Worm (Caenorhabditis elegans) whole organism, L1 larva: Measurements from ENCODE around the gene F42C5.5.
A peak's percentile ranks its signal among the peaks of the same experiment; 100 is the strongest.

Experiments used
- F16B12.6 ChIP-seq: fragments of 150-350 bp; optimal IDR thresholded peaks from 2 replicates; lab custom pipeline; 2014; ENCODE audit warnings: missing biosample characterization, missing genetic modification characterization
- aha-1 ChIP-seq: fragments of 150-350 bp; optimal IDR thresholded peaks from 2 replicates; lab custom pipeline; 2014; ENCODE audit warnings: missing biosample characterization, missing genetic modification characterization
- alr-1 ChIP-seq: fragments of 200-800 bp; sonication (Bioruptor generic); optimal IDR thresholded peaks from 2 replicates; lab custom pipeline; 2018; ENCODE audit warnings: borderline replicate concordance, mild to moderate bottlenecking, missing genetic modification characterization, missing compliant biosample characterization
- ama-1 ChIP-seq: fragments of 150-350 bp; optimal IDR thresholded peaks from 2 replicates; lab custom pipeline; 2014
- blmp-1 ChIP-seq: fragments of 150-350 bp; optimal IDR thresholded peaks from 2 replicates; lab custom pipeline; 2014; ENCODE audit warnings: missing biosample characterization, missing genetic modification characterization
- ceh-63 ChIP-seq: fragments of 200-800 bp; sonication (Bioruptor generic); optimal IDR thresholded peaks from 2 replicates; lab custom pipeline; 2018; ENCODE audit warnings: mild to moderate bottlenecking, missing genetic modification characterization, missing compliant biosample characterization
- ceh-8 ChIP-seq: fragments of 200-800 bp; sonication (Bioruptor generic); optimal IDR thresholded peaks from 2 replicates; lab custom pipeline; 2018; ENCODE audit warnings: mild to moderate bottlenecking, missing genetic modification characterization, moderate library complexity, missing compliant biosample characterization
- ceh-88 ChIP-seq: fragments of 200-800 bp; sonication (Bioruptor generic); IDR thresholded peaks from 2 replicates; pipeline ENCODE4 v1.3.6; 2022; ENCODE audit warnings: missing genetic modification characterization, missing compliant biosample characterization
- dsc-1 ChIP-seq: sonication (generic microtip); optimal IDR thresholded peaks from 2 replicates; lab custom pipeline; 2016; ENCODE audit warnings: mild to moderate bottlenecking, missing genetic modification characterization, missing compliant biosample characterization
- efl-1 ChIP-seq, 4 experiments: fragments of 150-350 bp; optimal IDR thresholded peaks in 3 of 4; peaks in 1 of 4; 1 replicate in 1 of 4; 2 replicates in 3 of 4; lab custom pipeline; 2014; ENCODE audit warnings: missing biosample characterization in 2 of 4, missing genetic modification characterization in 2 of 4, missing genetic modification reagents in 2 of 4
- efl-3 ChIP-seq: fragments of 200-800 bp; sonication (Bioruptor generic); optimal IDR thresholded peaks from 2 replicates; lab custom pipeline; 2018; ENCODE audit warnings: mild to moderate bottlenecking, missing genetic modification characterization, missing compliant biosample characterization
- egl-13 ChIP-seq: sonication (generic microtip); optimal IDR thresholded peaks from 2 replicates; lab custom pipeline; 2016; ENCODE audit warnings: missing genotype, missing genetic modification reagents, missing genetic modification characterization, missing compliant biosample characterization
- elt-2 ChIP-seq: sonication (generic microtip); optimal IDR thresholded peaks from 2 replicates; lab custom pipeline; 2016; ENCODE audit warnings: missing genetic modification characterization, mild to moderate bottlenecking, inconsistent platforms, missing compliant biosample characterization, missing genetic modification reagents
- ets-5 ChIP-seq: fragments of 200-800 bp; sonication (Bioruptor generic); IDR thresholded peaks from 2 replicates; pipeline ENCODE4 v1.3.6; 2022; ENCODE audit warnings: missing genetic modification characterization, missing compliant biosample characterization
- fkh-10 ChIP-seq: sonication (generic microtip); optimal IDR thresholded peaks from 2 replicates; lab custom pipeline; 2017; ENCODE audit warnings: missing biosample characterization, missing genetic modification reagents, missing genetic modification characterization
- fkh-4 ChIP-seq: sonication (generic microtip); optimal IDR thresholded peaks from 2 replicates; lab custom pipeline; 2016; ENCODE audit warnings: missing compliant biosample characterization, missing genetic modification characterization, borderline replicate concordance
- fkh-8 ChIP-seq: sonication (generic microtip); optimal IDR thresholded peaks from 2 replicates; lab custom pipeline; 2016; ENCODE audit warnings: mild to moderate bottlenecking, missing genetic modification characterization, missing compliant biosample characterization
- fos-1 ChIP-seq: fragments of 150-350 bp; optimal IDR thresholded peaks from 2 replicates; lab custom pipeline; 2014; ENCODE audit warnings: missing biosample characterization, missing genetic modification characterization
- grh-1 ChIP-seq: fragments of 200-800 bp; sonication (Bioruptor generic); IDR thresholded peaks from 2 replicates; pipeline ENCODE4 v1.3.6; 2022; ENCODE audit warnings: missing genetic modification reagents, missing genetic modification characterization, missing compliant biosample characterization
- irx-1 ChIP-seq: sonication (generic microtip); optimal IDR thresholded peaks from 2 replicates; lab custom pipeline; 2016; ENCODE audit warnings: missing genetic modification characterization, missing compliant biosample characterization
- jun-1 ChIP-seq: fragments of 150-350 bp; optimal IDR thresholded peaks from 2 replicates; lab custom pipeline; 2014; ENCODE audit warnings: missing biosample characterization, missing genetic modification reagents, missing genetic modification characterization
- lin-14 ChIP-seq: fragments of 200-800 bp; sonication (Bioruptor generic); optimal IDR thresholded peaks from 2 replicates; lab custom pipeline; 2018; ENCODE audit warnings: mild to moderate bottlenecking, missing genetic modification characterization, moderate library complexity, missing compliant biosample characterization
- lin-15B ChIP-seq: fragments of 150-350 bp; sonication (generic microtip); optimal IDR thresholded peaks from 3 replicates; lab custom pipeline; 2014; ENCODE audit warnings: missing biosample characterization, missing genetic modification characterization
- lin-39 ChIP-seq: fragments of 150-350 bp; optimal IDR thresholded peaks from 2 replicates; lab custom pipeline; 2014; ENCODE audit warnings: missing biosample characterization, missing genetic modification reagents, missing genetic modification characterization
- lsy-2 ChIP-seq, 2 experiments: fragments of 150-350 bp; optimal IDR thresholded peaks; 2 replicates each; lab custom pipeline; 2014; ENCODE audit warnings: missing biosample characterization in 2 of 2, missing genetic modification characterization in 2 of 2
- mab-9 ChIP-seq: fragments of 200-800 bp; sonication (Bioruptor generic); IDR thresholded peaks from 2 replicates; pipeline ENCODE4 v1.3.6; 2022; ENCODE audit warnings: missing genetic modification reagents, missing genetic modification characterization, missing compliant biosample characterization
- mef-2 ChIP-seq: fragments of 150-350 bp; optimal IDR thresholded peaks from 2 replicates; lab custom pipeline; 2014; ENCODE audit warnings: missing biosample characterization, missing genetic modification characterization
- mep-1 ChIP-seq: fragments of 150-350 bp; optimal IDR thresholded peaks from 2 replicates; lab custom pipeline; 2014; ENCODE audit warnings: missing biosample characterization, missing genetic modification characterization
- nhr-11 ChIP-seq: fragments of 150-350 bp; optimal IDR thresholded peaks from 2 replicates; lab custom pipeline; 2014; ENCODE audit warnings: missing biosample characterization, missing genetic modification characterization
- nhr-12 ChIP-seq: sonication (generic microtip); optimal IDR thresholded peaks from 2 replicates; lab custom pipeline; 2017; ENCODE audit warnings: missing biosample characterization, missing genetic modification characterization
- nhr-19 ChIP-seq: fragments of 200-800 bp; sonication (Bioruptor generic); conservative IDR thresholded peaks from 2 replicates; pipeline ENCODE4 v1.3.6; 2022; ENCODE audit warnings: missing genetic modification characterization, missing compliant biosample characterization
- nhr-237 ChIP-seq: fragments of 150-350 bp; optimal IDR thresholded peaks from 2 replicates; lab custom pipeline; 2014; ENCODE audit warnings: missing biosample characterization, missing genetic modification characterization
- nhr-28 ChIP-seq: fragments of 150-350 bp; optimal IDR thresholded peaks from 2 replicates; lab custom pipeline; 2014; ENCODE audit warnings: missing biosample characterization, missing genetic modification characterization
- nhr-47 ChIP-seq: sonication (generic microtip); optimal IDR thresholded peaks from 2 replicates; lab custom pipeline; 2016; ENCODE audit warnings: mild to moderate bottlenecking, missing genetic modification characterization, moderate library complexity, missing compliant biosample characterization
- nhr-76 ChIP-seq: sonication (generic microtip); optimal IDR thresholded peaks from 2 replicates; lab custom pipeline; 2017; ENCODE audit warnings: missing biosample characterization, missing genetic modification characterization
- nhr-77 ChIP-seq: fragments of 150-350 bp; optimal IDR thresholded peaks from 2 replicates; lab custom pipeline; 2014; ENCODE audit warnings: missing biosample characterization, missing genetic modification characterization
- rnt-1 ChIP-seq: sonication (generic microtip); optimal IDR thresholded peaks from 2 replicates; lab custom pipeline; 2016; ENCODE audit warnings: mild to moderate bottlenecking, missing genetic modification characterization, moderate library complexity, missing compliant biosample characterization
- snu-23 ChIP-seq: sonication (generic microtip); optimal IDR thresholded peaks from 2 replicates; lab custom pipeline; 2016; ENCODE audit warnings: missing genetic modification characterization, missing compliant biosample characterization
- sox-4 ChIP-seq: sonication (generic microtip); optimal IDR thresholded peaks from 2 replicates; lab custom pipeline; 2016; ENCODE audit warnings: missing genetic modification characterization, missing compliant biosample characterization
- swsn-7 ChIP-seq: sonication (generic microtip); optimal IDR thresholded peaks from 2 replicates; lab custom pipeline; 2016; ENCODE audit warnings: missing genetic modification characterization, missing compliant biosample characterization
- tbx-2 ChIP-seq: sonication (generic microtip); optimal IDR thresholded peaks from 2 replicates; lab custom pipeline; 2016; ENCODE audit warnings: missing genetic modification characterization, missing compliant biosample characterization
- zag-1 ChIP-seq: fragments of 150-350 bp; optimal IDR thresholded peaks from 2 replicates; lab custom pipeline; 2014; ENCODE audit warnings: missing biosample characterization, missing genetic modification characterization
- ztf-11 ChIP-seq, 2 experiments: sonication (generic microtip); optimal IDR thresholded peaks; 2 replicates each; lab custom pipeline; 2016 to 2017; ENCODE audit warnings: missing genetic modification characterization in 2 of 2, missing biosample characterization in 1 of 2, missing compliant biosample characterization in 1 of 2
- ztf-4 ChIP-seq: fragments of 150-350 bp; optimal IDR thresholded peaks from 2 replicates; lab custom pipeline; 2014; ENCODE audit warnings: missing biosample characterization, missing genetic modification characterization

Gene F42C5.5

DNA sequence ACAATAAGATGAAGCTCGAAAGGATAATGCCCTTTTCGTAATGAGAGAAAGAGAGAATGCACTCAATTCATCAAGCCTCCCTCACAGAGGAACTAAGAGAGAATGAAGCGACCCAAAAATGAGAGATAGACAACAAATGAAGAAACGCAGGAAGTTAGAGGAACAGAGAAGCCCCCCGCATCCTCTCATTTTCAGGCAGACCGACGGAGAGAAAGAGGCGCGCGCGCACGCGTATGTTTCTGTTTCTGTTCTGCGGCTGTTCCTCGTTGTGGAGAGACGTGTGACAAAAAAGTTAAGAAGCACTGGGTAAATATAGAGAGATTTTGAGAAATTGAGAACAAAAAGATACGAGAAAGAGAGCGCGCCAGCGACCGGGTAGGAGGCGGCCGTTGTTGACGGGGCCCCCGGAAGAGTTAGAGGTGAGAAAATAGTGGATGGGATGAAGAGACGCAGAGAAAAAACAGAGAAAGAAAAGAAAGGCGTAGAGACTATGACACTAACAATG is 26.0 kb upstream of the F42C5.5 start (continued):
- TF ChIP-seq efl-3 (GFP tag; lab: Kevin White, UChicago) (no peak), mef-2 (tag; lab: Kevin White, UChicago) (peak; percentile 16), fos-1 (tag; lab: Kevin White, UChicago) (peak; percentile 15), ztf-11 (tag; optimal IDR thresholded peaks at IDR 0.05; lab: Kevin White, UChicago) (peak in 1 of 2 experiments; percentile 53), F16B12.6 (tag; lab: Kevin White, UChicago) (no peak), elt-2 (peak; percentile 33), nhr-12 (tag; lab: Kevin White, UChicago) (no peak), snu-23 (GFP tag; lab: Kevin White, UChicago) (peak; percentile 92), tbx-2 (tag; lab: Kevin White, UChicago) (peak; percentile 89), lin-39 (peak; percentile 47), blmp-1 (tag; lab: Kevin White, UChicago) (peak; percentile 82), jun-1 (tag; lab: Kevin White, UChicago) (peak; percentile 80), ztf-4 (tag; lab: Kevin White, UChicago) (peak; percentile 73), ama-1 (lab: Kevin White, UChicago) (no peak), lin-15B (no peak), zag-1 (tag; lab: Kevin White, UChicago) (no peak), nhr-77 (peak; percentile 72), fkh-8 (tag; lab: Kevin White, UChicago) (peak; percentile 88), rnt-1 (tag; lab: Kevin White, UChicago) (peak; percentile 67), ceh-63 (GFP tag; lab: Kevin White, UChicago) (no peak), lsy-2 (tag; optimal IDR thresholded peaks at IDR 0.05; lab: Kevin White, UChicago) (peak; percentile 75 to 78), nhr-76 (tag; lab: Kevin White, UChicago) (no peak), ceh-8 (GFP tag; lab: Kevin White, UChicago) (peak; percentile 50), efl-1 (optimal IDR thresholded peaks at IDR 0.05; lab: Kevin White, UChicago) (peak; percentile 69 to 80), efl-1 (GFP tag; optimal IDR thresholded peaks at IDR 0.05 in 1 of 2; lab: Kevin White, UChicago) (peak; percentile 18 to 92), fkh-4 (tag; lab: Kevin White, UChicago) (peak; percentile 54), irx-1 (tag; lab: Kevin White, UChicago) (peak; percentile 53), dsc-1 (tag; lab: Kevin White, UChicago) (peak; percentile 88), nhr-28 (tag; lab: Kevin White, UChicago) (no peak), nhr-11 (tag; lab: Kevin White, UChicago) (peak; percentile 71), ceh-88 (GFP tag; lab: Robert Waterston, UW) (peak; percentile 66; the same call in 1 of the 2 replicates), mab-9 (no peak), egl-13 (tag; lab: Kevin White, UChicago) (peak; percentile 59), grh-1 (GFP tag; lab: Robert Waterston, UW) (peak; percentile 53; the same call in 1 of the 2 replicates), aha-1 (peak; percentile 32), nhr-237 (tag; lab: Kevin White, UChicago) (no peak), nhr-19 (GFP tag; lab: Robert Waterston, UW) (peak; percentile 80), lin-14 (peak; percentile 100), swsn-7 (tag; lab: Kevin White, UChicago) (peak; percentile 87), ets-5 (GFP tag; lab: Robert Waterston, UW) (no peak), alr-1 (no peak), fkh-10 (GFP tag; lab: Kevin White, UChicago) (peak; percentile 49)

DNA sequence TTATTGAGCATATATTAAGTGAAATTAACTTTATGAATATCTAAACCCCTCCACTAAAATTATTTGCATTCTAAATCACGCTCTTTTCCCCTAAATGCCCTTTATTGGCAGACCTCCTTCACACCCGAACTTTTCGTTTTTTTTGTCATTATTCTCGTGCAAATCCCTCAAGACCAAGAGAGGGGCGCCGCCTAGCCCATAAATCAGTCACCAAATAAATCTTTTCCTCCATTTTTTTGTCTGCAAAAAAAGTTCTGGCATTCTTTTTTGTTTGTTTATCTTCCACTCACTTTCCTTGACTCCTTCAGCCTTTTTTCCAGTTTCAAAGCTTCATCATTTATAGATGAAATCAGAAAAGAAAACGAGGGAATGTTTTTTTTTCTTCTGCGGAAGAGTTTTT is 24.9 kb upstream of the F42C5.5 start:
- TF ChIP-seq nhr-47 (tag; lab: Kevin White, UChicago) (no peak), mep-1 (peak; percentile 7), lin-14 (peak; percentile 46), sox-4 (tag; lab: Kevin White, UChicago) (no peak)
